Worm (Caenorhabditis elegans) whole organism, L4 larva: ENCODE measurements around the gene dpf-1.

Experiments
- D1046.2 ChIP-seq: fragments of 200-800 bp; sonication (Bioruptor generic); IDR thresholded peaks from 2 replicates; pipeline ENCODE4 v1.3.6; 2022; ENCODE audit warnings: missing genetic modification characterization, missing compliant biosample characterization
- F10B5.3 ChIP-seq: sonication (generic microtip); optimal IDR thresholded peaks from 2 replicates; lab custom pipeline; 2016; ENCODE audit warnings: mild to moderate bottlenecking, missing genetic modification characterization, missing compliant biosample characterization
- F37D6.2 ChIP-seq: sonication (generic microtip); optimal IDR thresholded peaks from 2 replicates; lab custom pipeline; 2016; ENCODE audit warnings: mild to moderate bottlenecking, missing genetic modification characterization, missing compliant biosample characterization
- F44E2.7 ChIP-seq: fragments of 200-800 bp; sonication (Bioruptor generic); IDR thresholded peaks from 2 replicates; pipeline ENCODE4 v2.1.2; 2022; ENCODE audit warnings: missing genetic modification characterization, missing compliant biosample characterization
- F49E8.2 ChIP-seq: sonication (generic microtip); optimal IDR thresholded peaks from 2 replicates; lab custom pipeline; 2016; ENCODE audit warnings: missing compliant biosample characterization, mild to moderate bottlenecking, missing genetic modification characterization, borderline replicate concordance
- T20F7.1 ChIP-seq: fragments of 200-800 bp; sonication (Bioruptor generic); optimal IDR thresholded peaks from 2 replicates; lab custom pipeline; 2018; ENCODE audit warnings: mild to moderate bottlenecking, missing genetic modification characterization, missing compliant biosample characterization
- Y5F2A.4 ChIP-seq: fragments of 200-800 bp; sonication (Bioruptor generic); optimal IDR thresholded peaks from 2 replicates; lab custom pipeline; 2018; ENCODE audit warnings: mild to moderate bottlenecking, missing genetic modification characterization, missing compliant biosample characterization
- Y75B8A.6 ChIP-seq: fragments of 200-800 bp; sonication (Bioruptor generic); IDR thresholded peaks from 2 replicates; pipeline ENCODE4 v1.3.6; 2022; ENCODE audit warnings: missing genetic modification reagents, missing genetic modification characterization, missing compliant biosample characterization
- ZK546.5 ChIP-seq, 2 experiments: sonication (generic microtip); optimal IDR thresholded peaks; 2 replicates each; lab custom pipeline; 2017; ENCODE audit warnings: missing biosample characterization in 2 of 2, missing genetic modification characterization in 2 of 2
- arid-1 ChIP-seq: fragments of 200-800 bp; sonication (Bioruptor generic); conservative IDR thresholded peaks from 2 replicates; pipeline ENCODE4 v1.3.6; 2022; ENCODE audit warnings: missing genetic modification reagents, missing genetic modification characterization, missing compliant biosample characterization
- ceh-28 ChIP-seq: fragments of 150-350 bp; optimal IDR thresholded peaks from 2 replicates; lab custom pipeline; 2014; ENCODE audit warnings: missing biosample characterization, missing genetic modification reagents, missing genetic modification characterization
- ceh-44 ChIP-seq: fragments of 200-800 bp; sonication (Bioruptor generic); IDR thresholded peaks from 2 replicates; pipeline ENCODE4 v1.3.6; 2022; ENCODE audit warnings: missing genetic modification reagents, missing genetic modification characterization, missing compliant biosample characterization
- ceh-62 ChIP-seq: sonication (generic microtip); optimal IDR thresholded peaks from 2 replicates; lab custom pipeline; 2017; ENCODE audit warnings: missing biosample characterization, missing genetic modification characterization
- ceh-82 ChIP-seq: sonication (generic microtip); optimal IDR thresholded peaks from 2 replicates; lab custom pipeline; 2017; ENCODE audit warnings: missing biosample characterization, missing genetic modification characterization
- ces-1 ChIP-seq: fragments of 150-350 bp; sonication (generic microtip); optimal IDR thresholded peaks from 4 replicates; lab custom pipeline; 2014; ENCODE audit warnings: missing biosample characterization, missing genetic modification reagents, missing genetic modification characterization
- ctbp-1 ChIP-seq: fragments of 200-800 bp; sonication (Bioruptor generic); IDR thresholded peaks from 2 replicates; pipeline ENCODE4 v1.3.6; 2022; ENCODE audit warnings: missing genetic modification reagents, missing genetic modification characterization, missing compliant biosample characterization
- daf-16 ChIP-seq, 3 experiments: sonication (generic microtip); optimal IDR thresholded peaks; 2 replicates each; lab custom pipeline; 2016 to 2017; ENCODE audit warnings: missing genetic modification characterization in 3 of 3, missing genetic modification reagents in 3 of 3, mild to moderate bottlenecking in 2 of 3, missing compliant biosample characterization in 2 of 3, missing biosample characterization in 1 of 3, moderate library complexity in 1 of 3
- daf-19 ChIP-seq: fragments of 200-800 bp; sonication (Bioruptor generic); conservative IDR thresholded peaks from 2 replicates; pipeline ENCODE4 v1.3.6; 2022; ENCODE audit warnings: missing genetic modification characterization, missing compliant biosample characterization
- daf-8 ChIP-seq: fragments of 200-800 bp; sonication (Bioruptor generic); IDR thresholded peaks from 2 replicates; pipeline ENCODE4 v1.3.6; 2022; ENCODE audit warnings: missing genetic modification characterization, missing compliant biosample characterization
- dmd-6 ChIP-seq: fragments of 200-800 bp; sonication (Bioruptor generic); IDR thresholded peaks from 2 replicates; pipeline ENCODE4 v1.3.6; 2022; ENCODE audit warnings: missing genetic modification reagents, missing genetic modification characterization, missing compliant biosample characterization
- dpl-1 ChIP-seq: fragments of 150-350 bp; optimal IDR thresholded peaks from 2 replicates; lab custom pipeline; 2014; ENCODE audit warnings: missing biosample characterization, missing genetic modification reagents, missing genetic modification characterization
- dve-1 ChIP-seq: sonication (generic microtip); optimal IDR thresholded peaks from 2 replicates; lab custom pipeline; 2017; ENCODE audit warnings: antibody characterized with exemption, mild to moderate bottlenecking, missing genetic modification characterization, missing compliant biosample characterization; ENCODE audit not compliant: insufficient read depth
- egl-27 ChIP-seq: sonication (generic microtip); optimal IDR thresholded peaks from 3 replicates; lab custom pipeline; 2017; ENCODE audit warnings: missing biosample characterization, missing genetic modification reagents, missing genetic modification characterization
- hlh-11 ChIP-seq: fragments of 200-800 bp; sonication (Bioruptor generic); optimal IDR thresholded peaks from 2 replicates; lab custom pipeline; 2018; ENCODE audit warnings: mild to moderate bottlenecking, missing genetic modification characterization, missing compliant biosample characterization
- jun-1 ChIP-seq: fragments of 150-350 bp; optimal IDR thresholded peaks from 2 replicates; lab custom pipeline; 2014; ENCODE audit warnings: missing biosample characterization, missing genetic modification reagents, missing genetic modification characterization
- lim-7 ChIP-seq: fragments of 200-800 bp; sonication (Bioruptor generic); IDR thresholded peaks from 2 replicates; pipeline ENCODE4 v1.3.6; 2022; ENCODE audit warnings: missing genetic modification characterization, missing compliant biosample characterization
- lin-29 ChIP-seq: fragments of 200-800 bp; sonication (Bioruptor generic); IDR thresholded peaks from 2 replicates; pipeline ENCODE4 v1.3.6; 2022; ENCODE audit warnings: missing genetic modification reagents, missing genetic modification characterization, missing compliant biosample characterization
- lin-38 ChIP-seq: fragments of 200-800 bp; sonication (Bioruptor generic); IDR thresholded peaks from 2 replicates; pipeline ENCODE4 v1.3.6; 2022; ENCODE audit warnings: missing genetic modification reagents, missing genetic modification characterization, missing compliant biosample characterization
- lir-3 ChIP-seq: sonication (generic microtip); optimal IDR thresholded peaks from 2 replicates; lab custom pipeline; 2016; ENCODE audit warnings: mild to moderate bottlenecking, missing genetic modification characterization, missing compliant biosample characterization
- mep-1 ChIP-seq: fragments of 150-350 bp; sonication (generic microtip); optimal IDR thresholded peaks from 3 replicates; lab custom pipeline; 2014; ENCODE audit warnings: missing biosample characterization, missing genetic modification characterization
- mes-2 ChIP-seq: sonication (generic microtip); optimal IDR thresholded peaks from 2 replicates; lab custom pipeline; 2016; ENCODE audit warnings: missing genotype, mild to moderate bottlenecking, missing genetic modification characterization, missing compliant biosample characterization; ENCODE audit not compliant: poor library complexity, severe bottlenecking
- mxl-2 ChIP-seq: fragments of 200-800 bp; sonication (Bioruptor generic); conservative IDR thresholded peaks from 2 replicates; pipeline ENCODE4 v1.3.6; 2022; ENCODE audit warnings: missing genetic modification reagents, missing genetic modification characterization, missing compliant biosample characterization
- nhr-102 ChIP-seq: sonication (generic microtip); optimal IDR thresholded peaks from 2 replicates; lab custom pipeline; 2016; ENCODE audit warnings: mild to moderate bottlenecking, missing genetic modification characterization, moderate library complexity, missing compliant biosample characterization
- nhr-111 ChIP-seq: fragments of 200-800 bp; sonication (Bioruptor generic); optimal IDR thresholded peaks from 2 replicates; lab custom pipeline; 2018; ENCODE audit warnings: mild to moderate bottlenecking, missing genetic modification characterization, missing compliant biosample characterization
- nhr-28 ChIP-seq: fragments of 150-350 bp; optimal IDR thresholded peaks from 2 replicates; lab custom pipeline; 2014; ENCODE audit warnings: missing biosample characterization, missing genetic modification characterization
- nhr-42 ChIP-seq: fragments of 200-800 bp; sonication (Bioruptor generic); IDR thresholded peaks from 2 replicates; pipeline ENCODE4 v1.3.6; 2022; ENCODE audit warnings: missing genetic modification characterization, missing compliant biosample characterization
- nhr-48 ChIP-seq: sonication (generic microtip); optimal IDR thresholded peaks from 2 replicates; lab custom pipeline; 2016; ENCODE audit warnings: mild to moderate bottlenecking, missing genetic modification characterization, missing compliant biosample characterization
- nhr-76 ChIP-seq: fragments of 150-350 bp; optimal IDR thresholded peaks from 2 replicates; lab custom pipeline; 2014; ENCODE audit warnings: missing biosample characterization, missing genetic modification characterization
- php-3 ChIP-seq: fragments of 200-800 bp; sonication (Bioruptor generic); IDR thresholded peaks from 2 replicates; pipeline ENCODE4 v1.3.6; 2022; ENCODE audit warnings: missing genetic modification reagents, missing genetic modification characterization, missing compliant biosample characterization
- rbr-2 ChIP-seq: sonication (generic microtip); optimal IDR thresholded peaks from 2 replicates; lab custom pipeline; 2016; ENCODE audit warnings: missing genotype, missing genetic modification characterization, missing compliant biosample characterization
- saeg-2 ChIP-seq: fragments of 200-800 bp; sonication (Bioruptor generic); IDR thresholded peaks from 2 replicates; pipeline ENCODE4 v1.3.6; 2022; ENCODE audit warnings: missing genetic modification reagents, missing genetic modification characterization, missing compliant biosample characterization
- sdz-12 ChIP-seq: fragments of 200-800 bp; sonication (Bioruptor generic); optimal IDR thresholded peaks from 2 replicates; lab custom pipeline; 2018; ENCODE audit warnings: mild to moderate bottlenecking, missing genetic modification characterization, missing compliant biosample characterization
- set-16 ChIP-seq: fragments of 200-800 bp; sonication (Bioruptor generic); IDR thresholded peaks from 2 replicates; pipeline ENCODE4 v1.3.6; 2022; ENCODE audit warnings: missing genetic modification reagents, missing genetic modification characterization, missing compliant biosample characterization
- skn-1 ChIP-seq: fragments of 150-350 bp; optimal IDR thresholded peaks from 2 replicates; lab custom pipeline; 2014; ENCODE audit warnings: missing biosample characterization, missing genetic modification characterization
- tag-97 ChIP-seq: fragments of 200-800 bp; sonication (Bioruptor generic); IDR thresholded peaks from 2 replicates; pipeline ENCODE4 v1.3.6; 2022; ENCODE audit warnings: missing genetic modification characterization, missing compliant biosample characterization
- unc-130 ChIP-seq: sonication (generic microtip); optimal IDR thresholded peaks from 2 replicates; lab custom pipeline; 2016; ENCODE audit warnings: missing genetic modification reagents, missing genetic modification characterization, missing compliant biosample characterization
- unc-62 ChIP-seq, 3 experiments: fragments of 150-350 bp in 1 of 3; sonication (generic microtip); optimal IDR thresholded peaks in 2 of 3; peaks in 1 of 3; 1 replicate in 1 of 3; 2 replicates in 2 of 3; lab custom pipeline; 2014 to 2017; ENCODE audit warnings: missing biosample characterization in 3 of 3, missing genetic modification characterization in 3 of 3, missing genetic modification reagents in 3 of 3, missing genotype in 1 of 3
- zag-1 ChIP-seq: fragments of 150-350 bp; optimal IDR thresholded peaks from 2 replicates; lab custom pipeline; 2014; ENCODE audit warnings: missing biosample characterization, missing genetic modification characterization

Gene dpf-1

ce11 chrV:15487764-15488163 is 16.6 kb downstream of the dpf-1 start, which contains the start of gene srw-21:
TSS of gene srw-21 (plus strand) at chrV:15488064.
- TF ChIP-seq unc-130 (GFP tag; lab: Kevin White, UChicago) (no peak), F37D6.2 (tag; lab: Kevin White, UChicago) (no peak), dmd-6 (no peak), F10B5.3 (tag; lab: Kevin White, UChicago) (no peak), F44E2.7 (GFP tag; lab: Robert Waterston, UW) (no peak), ceh-44 (GFP tag; lab: Robert Waterston, UW) (no peak), Y75B8A.6 (GFP tag; lab: Robert Waterston, UW) (no peak), nhr-102 (tag; lab: Kevin White, UChicago) (no peak), ctbp-1 (GFP tag; lab: Robert Waterston, UW) (no peak), sdz-12 (no peak), egl-27 (tag; lab: Kevin White, UChicago) (no peak), lin-29 (no peak), dve-1 (tag; lab: Kevin White, UChicago) (no peak), zag-1 (tag; lab: Kevin White, UChicago) (no peak), mxl-2 (no peak), rbr-2 (tag; lab: Kevin White, UChicago) (no peak), nhr-111 (no peak), daf-19 (no peak), lim-7 (GFP tag; lab: Robert Waterston, UW) (no peak)

ce11 chrV:15492518-15492917 is 21.4 kb downstream of the dpf-1 start, which contains the start of gene str-264:
TSS of gene str-264 (minus strand) at chrV:15492618.
- TF ChIP-seq ceh-28 (tag; lab: Kevin White, UChicago): no peak
- no peak for TF ChIP-seq ceh-62 (tag; lab: Kevin White, UChicago)
- TF ChIP-seq nhr-28 (tag; lab: Kevin White, UChicago): no peak
- no peak for TF ChIP-seq set-16
- no peak for TF ChIP-seq nhr-42 (GFP tag; lab: Robert Waterston, UW)
- no peak for TF ChIP-seq daf-8 (GFP tag; lab: Robert Waterston, UW)
- TF ChIP-seq ZK546.5 (tag; optimal IDR thresholded peaks at IDR 0.05; lab: Kevin White, UChicago): no peak
- TF ChIP-seq unc-130 (GFP tag; lab: Kevin White, UChicago): no peak
- no peak for TF ChIP-seq lin-38 (GFP tag; lab: Robert Waterston, UW)
- TF ChIP-seq unc-62 (GFP tag; optimal IDR thresholded peaks at IDR 0.05 in 1 of 2; lab: Kevin White, UChicago): no peak
- no peak for TF ChIP-seq unc-62 (tag; optimal IDR thresholded peaks at IDR 0.05; lab: Kevin White, UChicago)
- TF ChIP-seq skn-1 (tag; lab: Kevin White, UChicago): no peak
- TF ChIP-seq lir-3 (tag; lab: Kevin White, UChicago): no peak
- TF ChIP-seq T20F7.1 (GFP tag; lab: Kevin White, UChicago): no peak
- no peak for TF ChIP-seq ceh-82 (tag; lab: Kevin White, UChicago)
- no peak for TF ChIP-seq rbr-2 (tag; lab: Kevin White, UChicago)
- TF ChIP-seq Y75B8A.6 (GFP tag; lab: Robert Waterston, UW): no peak
- no peak for TF ChIP-seq php-3
- TF ChIP-seq nhr-111: no peak
- no peak for TF ChIP-seq jun-1
- TF ChIP-seq dpl-1 (GFP tag; lab: Kevin White, UChicago): no peak

- no peak for TF ChIP-seq dve-1 (tag; lab: Kevin White, UChicago)
- TF ChIP-seq Y5F2A.4 (GFP tag; lab: Kevin White, UChicago): no peak
- TF ChIP-seq tag-97 (GFP tag; lab: Robert Waterston, UW): no peak
- no peak for TF ChIP-seq mep-1
- TF ChIP-seq saeg-2 (GFP tag; lab: Robert Waterston, UW): no peak
- no peak for TF ChIP-seq nhr-48 (tag; lab: Kevin White, UChicago)
- no peak for TF ChIP-seq D1046.2 (GFP tag; lab: Robert Waterston, UW)
- no peak for TF ChIP-seq ces-1 (GFP tag; lab: Kevin White, UChicago)
- no peak for TF ChIP-seq daf-16 (GFP tag; optimal IDR thresholded peaks at IDR 0.05; lab: Kevin White, UChicago)
- no peak for TF ChIP-seq daf-16 (tag; optimal IDR thresholded peaks at IDR 0.05; lab: Kevin White, UChicago)
- TF ChIP-seq lim-7 (GFP tag; lab: Robert Waterston, UW): no peak
- TF ChIP-seq F49E8.2 (tag; lab: Kevin White, UChicago): no peak
- no peak for TF ChIP-seq nhr-76 (tag; lab: Kevin White, UChicago)
- no peak for TF ChIP-seq hlh-11 (tag; lab: Kevin White, UChicago)
- TF ChIP-seq arid-1 (GFP tag; lab: Robert Waterston, UW): no peak
- TF ChIP-seq Y75B8A.6 (GFP tag; lab: Robert Waterston, UW): no peak
- no peak for TF ChIP-seq mes-2 (tag; lab: Kevin White, UChicago)
- TF ChIP-seq unc-130 (GFP tag; lab: Kevin White, UChicago): no peak
- TF ChIP-seq nhr-28 (tag; lab: Kevin White, UChicago): no peak
These were observed 22.6 kb downstream of the dpf-1 start, which contains the start of gene srh-218 for ce11 chrV:15493680-15494079. TSS of gene srh-218 (plus strand) at chrV:15493980.
